Worm (Caenorhabditis elegans) whole organism, mixed stage, embryonic: ENCODE measurements around the gene nas-38.

Experiments used
- elt-3 ChIP-seq: fragments of 150-350 bp; optimal IDR thresholded peaks from 2 replicates; lab custom pipeline; 2014; ENCODE audit warnings: missing biosample characterization, missing genetic modification characterization
- nhr-28 ChIP-seq: fragments of 150-350 bp; optimal IDR thresholded peaks from 2 replicates; lab custom pipeline; 2014; ENCODE audit warnings: missing biosample characterization, missing genetic modification characterization
- nhr-76 ChIP-seq: sonication (generic microtip); optimal IDR thresholded peaks from 2 replicates; lab custom pipeline; 2017; ENCODE audit warnings: missing biosample characterization, missing genetic modification characterization
- pha-4 ChIP-seq: fragments of 150-350 bp; optimal IDR thresholded peaks from 2 replicates; lab custom pipeline; 2018; ENCODE audit warnings: missing biosample characterization, missing genetic modification reagents, missing genetic modification characterization
- unc-120 ChIP-seq: sonication (generic microtip); optimal IDR thresholded peaks from 2 replicates; lab custom pipeline; 2017; ENCODE audit warnings: missing genetic modification characterization, missing compliant biosample characterization; ENCODE audit not compliant: poor library complexity, severe bottlenecking

ce11 chrX:557857-558256 is at the start of gene nas-38:
- no peak for TF ChIP-seq pha-4
- TF ChIP-seq unc-120 = no peak
- TF ChIP-seq nhr-28 (tag; lab: Kevin White, UChicago) = no peak
- TF ChIP-seq elt-3 (tag; lab: Kevin White, UChicago) = no peak
- no peak for TF ChIP-seq nhr-76 (tag; lab: Kevin White, UChicago)
